Worm (Caenorhabditis elegans): Measurements from ENCODE around the gene nhr-105.

nhr-105 gene

DNA sequence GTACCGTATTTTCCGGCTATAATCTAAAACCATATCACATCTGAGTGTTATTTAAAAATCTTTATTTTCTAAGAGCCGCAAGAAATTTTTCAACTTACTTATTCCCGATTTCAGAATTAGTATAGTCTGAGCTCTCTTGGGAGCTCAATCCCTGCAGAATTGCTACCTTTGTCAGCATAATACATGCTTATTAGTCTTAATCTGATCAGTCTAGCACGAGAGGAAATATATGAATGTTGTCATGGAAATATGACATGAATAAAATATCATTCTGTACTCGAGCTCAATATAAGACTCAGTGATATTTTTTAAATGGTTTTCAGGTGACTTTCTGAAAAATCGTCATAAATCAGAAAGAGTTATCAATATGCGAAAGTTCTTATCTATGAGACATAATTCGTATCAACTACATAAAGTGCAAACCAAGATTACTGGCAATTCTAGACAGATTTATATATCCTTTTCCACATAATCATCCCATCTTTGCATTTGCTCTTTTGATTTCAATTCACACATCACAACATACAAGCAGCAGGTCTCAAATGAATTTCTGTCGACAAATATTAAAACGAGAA, 4.5 kb upstream of the nhr-105 start:
- TF ChIP-seq hlh-17 (GFP tag; optimal IDR thresholded peaks at IDR 0.05; ENCODE audit: borderline replicate concordance), result no peak
- TF ChIP-seq ceh-8 (GFP tag; optimal IDR thresholded peaks at IDR 0.05), result peak; percentile 51
- peak; percentile 73 for TF ChIP-seq fkh-8 (tag; optimal IDR thresholded peaks at IDR 0.05)
- TF ChIP-seq nhr-47 (tag; optimal IDR thresholded peaks at IDR 0.05), result peak; percentile 24
- peak; percentile 83 for TF ChIP-seq dsc-1 (tag; optimal IDR thresholded peaks at IDR 0.05)
- TF ChIP-seq aha-1 (tag; optimal IDR thresholded peaks at IDR 0.05), result no peak
- peak; percentile 9 for TF ChIP-seq nhr-71 (tag; optimal IDR thresholded peaks at IDR 0.05)

- TF ChIP-seq grh-1 (GFP tag; IDR thresholded peaks at IDR 0.05) (peak; percentile 33; the same call in 1 of the 2 replicates), nhr-71 (tag; optimal IDR thresholded peaks at IDR 0.05) (peak; percentile 76), nhr-11 (tag; optimal IDR thresholded peaks at IDR 0.05) (no peak), sox-4 (tag; optimal IDR thresholded peaks at IDR 0.05) (peak; percentile 18), ces-1 (GFP tag; optimal IDR thresholded peaks at IDR 0.05) (no peak), lin-13 (GFP tag; optimal IDR thresholded peaks at IDR 0.05) (no peak), nhr-19 (GFP tag; conservative IDR thresholded peaks at IDR 0.05) (peak; percentile 96), ztf-4 (tag; optimal IDR thresholded peaks at IDR 0.05) (peak; percentile 38), nhr-77 (tag; optimal IDR thresholded peaks at IDR 0.05) (no peak), mep-1 (tag; optimal IDR thresholded peaks at IDR 0.05) (peak; percentile 46), hpl-2 (GFP tag; optimal IDR thresholded peaks at IDR 0.05) (no peak), snu-23 (GFP tag; optimal IDR thresholded peaks at IDR 0.05) (peak; percentile 66), fkh-8 (tag; optimal IDR thresholded peaks at IDR 0.05) (peak; percentile 63), nhr-47 (tag; optimal IDR thresholded peaks at IDR 0.05) (peak; percentile 51), nhr-20 (tag; optimal IDR thresholded peaks at IDR 0.05) (peak; percentile 74), ets-5 (GFP tag; IDR thresholded peaks at IDR 0.05) (no peak), blmp-1 (tag; optimal IDR thresholded peaks at IDR 0.05) (no peak), swsn-7 (tag; optimal IDR thresholded peaks at IDR 0.05) (peak; percentile 29), lin-39 (tag; optimal IDR thresholded peaks at IDR 0.05) (no peak), xbp-1 (tag; optimal IDR thresholded peaks at IDR 0.05) (no peak), lsy-2 (tag; optimal IDR thresholded peaks at IDR 0.05) (peak in 1 of 2 experiments; percentile 37), pax-3 (tag; optimal IDR thresholded peaks at IDR 0.05) (peak; percentile 13), lin-14 (GFP tag; optimal IDR thresholded peaks at IDR 0.05) (peak; percentile 56)
Observed at ce11 chrIV:7046641-7047361, 3.2 kb upstream of the nhr-105 start.

DNA sequence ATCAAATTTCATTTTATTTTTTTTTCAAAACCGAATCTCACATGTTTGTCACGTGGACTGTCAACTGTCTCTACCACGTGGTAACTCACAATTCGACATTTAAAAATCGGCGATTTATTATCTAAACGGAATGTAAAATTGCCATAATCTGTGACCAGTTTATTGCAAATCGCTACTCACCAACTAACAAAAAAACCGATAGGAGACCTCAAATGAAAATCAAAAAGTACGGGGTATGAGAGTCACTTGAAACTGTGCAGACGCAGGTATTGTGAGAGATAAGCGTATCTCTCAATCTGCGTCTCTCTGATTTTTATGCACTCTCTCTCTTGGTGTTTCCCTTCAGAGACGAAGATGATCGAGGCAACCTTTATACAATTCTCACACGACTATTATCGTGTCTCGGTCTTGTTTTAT, 2.2 kb upstream of the nhr-105 start:
- peak; percentile 39 for TF ChIP-seq rnt-1 (tag; optimal IDR thresholded peaks at IDR 0.05)
- TF ChIP-seq xbp-1 (tag; optimal IDR thresholded peaks at IDR 0.05), result peak; percentile 49
- peak; percentile 91 for TF ChIP-seq nhr-71 (tag; optimal IDR thresholded peaks at IDR 0.05)
- no peak for TF ChIP-seq nhr-237 (tag; optimal IDR thresholded peaks at IDR 0.05)
- peak; percentile 49 for TF ChIP-seq swsn-7 (tag; optimal IDR thresholded peaks at IDR 0.05)
- peak; percentile 44 for TF ChIP-seq C16A3.4 (tag; optimal IDR thresholded peaks at IDR 0.05)
- peak; percentile 28 for TF ChIP-seq jun-1 (tag; optimal IDR thresholded peaks at IDR 0.05)
- TF ChIP-seq ceh-8 (GFP tag; optimal IDR thresholded peaks at IDR 0.05), result no peak
- TF ChIP-seq lsy-2 (tag; optimal IDR thresholded peaks at IDR 0.05), result peak; percentile 66 to 67
- TF ChIP-seq nhr-20 (tag; optimal IDR thresholded peaks at IDR 0.05), result peak; percentile 89
- TF ChIP-seq nhr-90 (tag; optimal IDR thresholded peaks at IDR 0.05; ENCODE audit: poor library complexity), result peak; percentile 83
- TF ChIP-seq lin-39 (tag; optimal IDR thresholded peaks at IDR 0.05), result no peak
- no peak for TF ChIP-seq fkh-8 (tag; optimal IDR thresholded peaks at IDR 0.05)
- no peak for TF ChIP-seq fkh-4 (tag; optimal IDR thresholded peaks at IDR 0.05; ENCODE audit: borderline replicate concordance)
- TF ChIP-seq vab-15 (tag; optimal IDR thresholded peaks at IDR 0.05), result no peak
- peak; percentile 43 for TF ChIP-seq nhr-77 (tag; optimal IDR thresholded peaks at IDR 0.05)
- peak; percentile 9 for TF ChIP-seq skn-1 (tag; optimal IDR thresholded peaks at IDR 0.05)
- TF ChIP-seq nhr-19 (GFP tag; conservative IDR thresholded peaks at IDR 0.05), result peak; percentile 83
- TF ChIP-seq efl-1 (optimal IDR thresholded peaks at IDR 0.05), result peak; percentile 27 to 56
- TF ChIP-seq efl-1 (GFP tag; optimal IDR thresholded peaks at IDR 0.05 in 1 of 2), result peak; percentile 22 to 91
- TF ChIP-seq sup-37 (GFP tag; optimal IDR thresholded peaks at IDR 0.05), result peak; percentile 27
- peak; percentile 70 for TF ChIP-seq tbx-2 (tag; optimal IDR thresholded peaks at IDR 0.05)
- TF ChIP-seq mef-2 (tag; optimal IDR thresholded peaks at IDR 0.05), result peak; percentile 16
- TF ChIP-seq nhr-28 (tag; optimal IDR thresholded peaks at IDR 0.05), result no peak
- TF ChIP-seq elt-2 (tag; optimal IDR thresholded peaks at IDR 0.05), result peak; percentile 93
- peak; percentile 27 for TF ChIP-seq snpc-4 (tag; optimal IDR thresholded peaks at IDR 0.05)
- TF ChIP-seq ama-1 (optimal IDR thresholded peaks at IDR 0.05), result peak; percentile 69
- TF ChIP-seq lin-35 (GFP tag; optimal IDR thresholded peaks at IDR 0.05), result peak; percentile 28 to 74
- peak; percentile 78 for TF ChIP-seq grh-1 (GFP tag; IDR thresholded peaks at IDR 0.05)
- peak in 2 of 3 experiments; percentile 28 to 60 for TF ChIP-seq dpl-1 (GFP tag; optimal IDR thresholded peaks at IDR 0.05)
